Fruit fly (Drosophila melanogaster): ENCODE results near the gene CG12539.

CG12539 gene

dm6 chrX:14868414-14868813, 23.9 kb upstream of the CG12539 start:
- TF ChIP-seq CG9139 (GFP tag; optimal IDR thresholded peaks at IDR 0.05) = no peak
- peak; percentile 32 for TF ChIP-seq Eip78C (GFP tag)
- peak; percentile 43; the same call in 1 of the 3 replicates for TF ChIP-seq eg (GFP tag; IDR thresholded peaks at IDR 0.05)
- no peak for TF ChIP-seq vri (GFP tag; optimal IDR thresholded peaks at IDR 0.05)
- TF ChIP-seq CG6854 (GFP tag; optimal IDR thresholded peaks at IDR 0.05) = peak; percentile 55
- peak; percentile 4 for TF ChIP-seq Lpt (GFP tag; optimal IDR thresholded peaks at IDR 0.05)
- TF ChIP-seq Gug (GFP tag; IDR thresholded peaks at IDR 0.05) = no peak
- peak; percentile 38 for TF ChIP-seq CG6276 (GFP tag; optimal IDR thresholded peaks at IDR 0.05)
- peak; percentile 40 for TF ChIP-seq Blimp-1 (GFP tag; optimal IDR thresholded peaks at IDR 0.05)

dm6 chrX:14866911-14867310, 22.4 kb upstream of the CG12539 start:
- TF ChIP-seq fd59A (GFP tag; optimal IDR thresholded peaks at IDR 0.05) (no peak), CG16779 (tag; optimal IDR thresholded peaks at IDR 0.05) (no peak), topi (GFP tag; optimal IDR thresholded peaks at IDR 0.05) (no peak), CG3032 (tag; optimal IDR thresholded peaks at IDR 0.05) (no peak), CG8319 (GFP tag; optimal IDR thresholded peaks at IDR 0.05) (no peak), achi (GFP tag; optimal IDR thresholded peaks at IDR 0.05) (no peak), CG9139 (GFP tag; optimal IDR thresholded peaks at IDR 0.05) (no peak), Lpt (GFP tag; optimal IDR thresholded peaks at IDR 0.05) (no peak)

- TF ChIP-seq eg (GFP tag; IDR thresholded peaks at IDR 0.05) (no peak), Eip93F (GFP tag; optimal IDR thresholded peaks at IDR 0.05) (no peak), Eip78C (GFP tag) (peak; percentile 25)
Measured at dm6 chrX:14862494-14862893, 17.9 kb upstream of the CG12539 start.

dm6 chrX:14858951-14859350, 14.4 kb upstream of the CG12539 start, which contains the start of gene CG46399:
Gene CG46399 (plus strand): TSS chrX:14859251.
- TF ChIP-seq Lpt (GFP tag; optimal IDR thresholded peaks at IDR 0.05) (no peak), CG3032 (tag; optimal IDR thresholded peaks at IDR 0.05) (no peak), CG11294 (GFP tag; IDR thresholded peaks at IDR 0.05) (no peak), OdsH (GFP tag; optimal IDR thresholded peaks at IDR 0.05) (no peak), achi (GFP tag; optimal IDR thresholded peaks at IDR 0.05) (no peak), Eip75B (GFP tag; optimal IDR thresholded peaks at IDR 0.05) (no peak), Ets21C (GFP tag; optimal IDR thresholded peaks at IDR 0.05) (no peak), Smox (GFP tag; optimal IDR thresholded peaks at IDR 0.05) (no peak), fd59A (GFP tag; optimal IDR thresholded peaks at IDR 0.05) (no peak), Hr38 (GFP tag; optimal IDR thresholded peaks at IDR 0.05) (no peak), Gug (GFP tag; IDR thresholded peaks at IDR 0.05) (no peak), CG7368 (GFP tag; optimal IDR thresholded peaks at IDR 0.05) (no peak), Ets96B (tag; optimal IDR thresholded peaks at IDR 0.05) (no peak), CG11762 (GFP tag; optimal IDR thresholded peaks at IDR 0.05; ENCODE audit: insufficient read depth) (no peak), CG8119 (GFP tag; IDR thresholded peaks at IDR 0.05) (no peak), CG15336 (GFP tag; IDR thresholded peaks at IDR 0.05) (no peak)

- TF ChIP-seq CG6276 (GFP tag; optimal IDR thresholded peaks at IDR 0.05) (no peak), topi (GFP tag; optimal IDR thresholded peaks at IDR 0.05) (no peak), CG6792 (GFP tag; optimal IDR thresholded peaks at IDR 0.05) (no peak), CG31627 (GFP tag; optimal IDR thresholded peaks at IDR 0.05) (no peak), Met (GFP tag; optimal IDR thresholded peaks at IDR 0.05) (no peak), esn (GFP tag; optimal IDR thresholded peaks at IDR 0.05) (no peak), dsx (GFP tag; optimal IDR thresholded peaks at IDR 0.05; ENCODE audit: poor library complexity, severe bottlenecking) (no peak), CG8632 (GFP tag; optimal IDR thresholded peaks at IDR 0.05) (no peak), CG11294 (GFP tag; IDR thresholded peaks at IDR 0.05) (peak; percentile 44; the same call in 1 of the 2 replicates), CG11902 (GFP tag; optimal IDR thresholded peaks at IDR 0.05) (no peak), spab (GFP tag; optimal IDR thresholded peaks at IDR 0.05) (no peak), CG7368 (GFP tag; optimal IDR thresholded peaks at IDR 0.05) (no peak), CG15336 (GFP tag; IDR thresholded peaks at IDR 0.05) (peak; percentile 52; the same call in 1 of the 2 replicates), Eip93F (GFP tag; optimal IDR thresholded peaks at IDR 0.05) (no peak), net (GFP tag; optimal IDR thresholded peaks at IDR 0.05) (no peak), CG16779 (tag; optimal IDR thresholded peaks at IDR 0.05) (no peak), dac (GFP tag; optimal IDR thresholded peaks at IDR 0.05) (no peak), CG10631 (GFP tag; optimal IDR thresholded peaks at IDR 0.05) (no peak), Hr39 (GFP tag; optimal IDR thresholded peaks at IDR 0.05) (no peak), CG4318 (GFP tag; optimal IDR thresholded peaks at IDR 0.05) (no peak), Hr4 (GFP tag; optimal IDR thresholded peaks at IDR 0.05) (no peak), fkh (GFP tag; optimal IDR thresholded peaks at IDR 0.05) (no peak), eg (GFP tag; IDR thresholded peaks at IDR 0.05) (peak; percentile 75), acj6 (GFP tag; optimal IDR thresholded peaks at IDR 0.05) (no peak), achi (GFP tag; optimal IDR thresholded peaks at IDR 0.05) (no peak), vri (GFP tag; optimal IDR thresholded peaks at IDR 0.05) (no peak)
Measured at dm6 chrX:14857883-14858282, 13.3 kb upstream of the CG12539 start.

Data from whole organism, prepupa.